Fruit fly (Drosophila melanogaster): ENCODE results near the gene Ptpmeg.

Gene Ptpmeg

DNA sequence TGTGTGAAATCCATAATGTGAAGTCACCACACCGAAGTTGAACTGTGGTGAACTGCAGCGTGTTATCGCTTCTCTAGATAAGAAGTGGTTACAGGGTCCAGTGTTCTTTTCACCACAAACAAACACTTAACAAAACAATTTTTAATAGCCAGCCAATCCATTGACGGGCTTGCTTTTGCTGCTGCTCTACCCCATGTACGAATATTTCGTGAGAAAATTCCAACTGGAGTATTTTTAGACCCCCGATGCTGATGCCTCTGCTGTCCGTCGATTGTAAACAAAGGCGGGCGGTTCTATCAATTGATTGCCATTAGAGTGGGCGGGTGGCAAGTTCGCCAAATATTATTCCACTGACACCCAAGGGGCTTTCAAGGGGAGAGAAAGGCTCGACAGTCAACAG lies 11.2 kb downstream of the Ptpmeg start (continued):
- TF ChIP-seq jumu (GFP tag; optimal IDR thresholded peaks at IDR 0.05) (no peak), Trl (optimal IDR thresholded peaks at IDR 0.05) (no peak), Trl (GFP tag; optimal IDR thresholded peaks at IDR 0.05) (no peak), CG12744 (GFP tag; optimal IDR thresholded peaks at IDR 0.05) (no peak), CG13775 (GFP tag; optimal IDR thresholded peaks at IDR 0.05) (no peak), Lim3 (GFP tag; IDR thresholded peaks at IDR 0.05) (no peak), ind (GFP tag; optimal IDR thresholded peaks at IDR 0.05) (no peak), CG3995 (GFP tag; optimal IDR thresholded peaks at IDR 0.05) (no peak), chm (GFP tag; IDR thresholded peaks at IDR 0.05) (no peak; the same call in 1 of the 2 replicates), CG17612 (GFP tag; IDR thresholded peaks at IDR 0.05) (no peak), grau (tag; optimal IDR thresholded peaks at IDR 0.05) (peak; percentile 13), hkb (optimal IDR thresholded peaks at IDR 0.05) (no peak), hkb (GFP tag; IDR thresholded peaks at IDR 0.05) (peak; percentile 39; the same call in 1 of the 2 replicates), CG13424 (tag; optimal IDR thresholded peaks at IDR 0.05) (no peak), Atf6 (GFP tag; IDR thresholded peaks at IDR 0.05) (0 out of 2 replicates have a peak, but pooled peaks have one; percentile 21), CG14014 (GFP tag; IDR thresholded peaks at IDR 0.05) (no peak), CG6765 (GFP tag; optimal IDR thresholded peaks at IDR 0.05) (no peak), zen2 (GFP tag; IDR thresholded peaks at IDR 0.05; ENCODE audit: partially characterized antibody) (no peak), luna (GFP tag; optimal IDR thresholded peaks at IDR 0.05) (no peak), E2f2 (GFP tag; IDR thresholded peaks at IDR 0.05) (peak; percentile 35; the same call in 1 of the 2 replicates), Rfx (GFP tag; IDR thresholded peaks at IDR 0.05) (peak; percentile 27; the same call in 1 of the 2 replicates), B-H2 (GFP tag; optimal IDR thresholded peaks at IDR 0.05) (peak; percentile 21), cwo (GFP tag; optimal IDR thresholded peaks at IDR 0.05) (peak; percentile 6), CG4424 (GFP tag; optimal IDR thresholded peaks at IDR 0.05) (no peak), CG2202 (tag; optimal IDR thresholded peaks at IDR 0.05) (no peak), Nf-YC (tag; optimal IDR thresholded peaks at IDR 0.05) (peak; percentile 29), en (GFP tag; optimal IDR thresholded peaks at IDR 0.05) (no peak), CG12942 (GFP tag; optimal IDR thresholded peaks at IDR 0.05) (no peak), BEAF-32 (GFP tag; optimal IDR thresholded peaks at IDR 0.05) (no peak), CG18764 (GFP tag; optimal IDR thresholded peaks at IDR 0.05) (no peak), nom (GFP tag; optimal IDR thresholded peaks at IDR 0.05) (no peak), ash1 (GFP tag; optimal IDR thresholded peaks at IDR 0.05) (no peak), CG6791 (GFP tag; IDR thresholded peaks at IDR 0.05; ENCODE audit: partially characterized antibody) (no peak), mirr (GFP tag; optimal IDR thresholded peaks at IDR 0.05) (peak; percentile 31), CG12659 (GFP tag; optimal IDR thresholded peaks at IDR 0.05) (peak; percentile 3), chif (GFP tag; optimal IDR thresholded peaks at IDR 0.05) (no peak), CG18011 (GFP tag; optimal IDR thresholded peaks at IDR 0.05) (no peak), wdn (GFP tag; IDR thresholded peaks at IDR 0.05) (0 out of 2 replicates have a peak, but pooled peaks have one; percentile 19), Max (GFP tag; optimal IDR thresholded peaks at IDR 0.05) (no peak), CG16813 (GFP tag; IDR thresholded peaks at IDR 0.05; ENCODE audit: partially characterized antibody) (no peak), lab (GFP tag; optimal IDR thresholded peaks at IDR 0.05) (peak; percentile 58), org-1 (GFP tag; optimal IDR thresholded peaks at IDR 0.05) (no peak), sug (tag; optimal IDR thresholded peaks at IDR 0.05) (peak; percentile 77), sisA (GFP tag; IDR thresholded peaks at IDR 0.05) (no peak), Hr78 (GFP tag; optimal IDR thresholded peaks at IDR 0.05) (peak in 1 of 2 experiments; percentile 32), CG11247 (GFP tag; IDR thresholded peaks at IDR 0.05) (no peak), bcd (GFP tag; optimal IDR thresholded peaks at IDR 0.05) (no peak), gro (GFP tag; optimal IDR thresholded peaks at IDR 0.05) (no peak), CG10654 (GFP tag; optimal IDR thresholded peaks at IDR 0.05) (no peak), CG14860 (GFP tag; IDR thresholded peaks at IDR 0.05; ENCODE audit: partially characterized antibody) (no peak), Usf (GFP tag; optimal IDR thresholded peaks at IDR 0.05) (no peak)

Measured in whole organism, embryonic.